Worm (Caenorhabditis elegans) whole organism, midembryonic: Measurements from ENCODE around the gene glct-6.

ENCODE experiments used
- T22C8.4 ChIP-seq: fragments of 200-800 bp; sonication (Bioruptor generic); IDR thresholded peaks from 2 replicates; pipeline ENCODE4 v1.3.6; 2022; ENCODE audit warnings: missing genetic modification characterization, missing compliant biosample characterization
- cog-1 ChIP-seq: sonication (generic microtip); optimal IDR thresholded peaks from 2 replicates; lab custom pipeline; 2016; ENCODE audit warnings: missing genetic modification characterization, missing compliant biosample characterization
- flt-1 ChIP-seq: fragments of 200-800 bp; sonication (Bioruptor generic); IDR thresholded peaks from 2 replicates; pipeline ENCODE4 v1.3.6; 2022; ENCODE audit warnings: missing genetic modification characterization, missing compliant biosample characterization
- klf-2 ChIP-seq: fragments of 200-800 bp; sonication (Bioruptor generic); conservative IDR thresholded peaks from 2 replicates; pipeline ENCODE4 v1.3.6; 2022; ENCODE audit warnings: missing genetic modification reagents, missing genetic modification characterization, missing compliant biosample characterization
- med-1 ChIP-seq: sonication (generic microtip); optimal IDR thresholded peaks from 2 replicates; lab custom pipeline; 2017; ENCODE audit warnings: missing genetic modification characterization, mild to moderate bottlenecking, missing compliant biosample characterization, antibody characterized with exemption, missing genetic modification reagents; ENCODE audit not compliant: insufficient read depth
- ref-1 ChIP-seq: fragments of 200-800 bp; sonication (Bioruptor generic); conservative IDR thresholded peaks from 2 replicates; pipeline ENCODE4 v1.3.6; 2022; ENCODE audit warnings: missing genetic modification reagents, missing genetic modification characterization, missing compliant biosample characterization
- tab-1 ChIP-seq: fragments of 200-800 bp; sonication (Bioruptor generic); IDR thresholded peaks from 2 replicates; pipeline ENCODE4 v1.3.6; 2022; ENCODE audit warnings: missing genetic modification characterization, missing compliant biosample characterization
- ztf-23 ChIP-seq: fragments of 200-800 bp; sonication (Bioruptor generic); IDR thresholded peaks from 2 replicates; pipeline ENCODE4 v1.3.6; 2022; ENCODE audit warnings: missing genetic modification reagents, missing genetic modification characterization, missing compliant biosample characterization
- ztf-29 ChIP-seq: fragments of 200-800 bp; sonication (Bioruptor generic); IDR thresholded peaks from 2 replicates; pipeline ENCODE4 v1.3.6; 2022; ENCODE audit warnings: missing genetic modification reagents, missing genetic modification characterization, missing compliant biosample characterization

- TF ChIP-seq tab-1 (GFP tag; lab: Robert Waterston, UW) (no peak), cog-1 (tag; lab: Kevin White, UChicago) (no peak), ztf-29 (GFP tag; lab: Robert Waterston, UW) (no peak), flt-1 (GFP tag; lab: Robert Waterston, UW) (no peak), T22C8.4 (GFP tag; lab: Robert Waterston, UW) (no peak), klf-2 (GFP tag; lab: Robert Waterston, UW) (no peak), med-1 (GFP tag; lab: Kevin White, UChicago) (no peak), ztf-23 (GFP tag; lab: Robert Waterston, UW) (no peak), ref-1 (GFP tag; lab: Robert Waterston, UW) (no peak)
Measured at ce11 chrIV:3841607-3842006, 57.6 kb downstream of the glct-6 start.
